Worm (Caenorhabditis elegans) whole organism, L4 larva: ENCODE results near the gene C50F4.9.

Experiments
- T20F7.1 ChIP-seq: fragments of 200-800 bp; sonication (Bioruptor generic); optimal IDR thresholded peaks from 2 replicates; lab custom pipeline; 2018; ENCODE audit warnings: mild to moderate bottlenecking, missing genetic modification characterization, missing compliant biosample characterization
- aha-1 ChIP-seq: fragments of 150-350 bp; peaks from one replicate; lab custom pipeline; 2014; ENCODE audit warnings: missing biosample characterization, missing genetic modification characterization
- fos-1 ChIP-seq: fragments of 150-350 bp; optimal IDR thresholded peaks from 2 replicates; lab custom pipeline; 2014; ENCODE audit warnings: missing biosample characterization, missing genetic modification characterization
- hlh-11 ChIP-seq: fragments of 200-800 bp; sonication (Bioruptor generic); optimal IDR thresholded peaks from 2 replicates; lab custom pipeline; 2018; ENCODE audit warnings: mild to moderate bottlenecking, missing genetic modification characterization, missing compliant biosample characterization
- hmg-1.1 ChIP-seq: fragments of 200-800 bp; sonication (Bioruptor generic); IDR thresholded peaks from 2 replicates; pipeline ENCODE4 v1.3.6; 2022; ENCODE audit warnings: missing genetic modification reagents, missing genetic modification characterization, missing compliant biosample characterization
- lin-38 ChIP-seq: fragments of 200-800 bp; sonication (Bioruptor generic); IDR thresholded peaks from 2 replicates; pipeline ENCODE4 v1.3.6; 2022; ENCODE audit warnings: missing genetic modification reagents, missing genetic modification characterization, missing compliant biosample characterization
- lsy-2 ChIP-seq, 2 experiments: fragments of 150-350 bp in 1 of 2; sonication (generic microtip) in 1 of 2; optimal IDR thresholded peaks; 2 replicates each; lab custom pipeline; 2014 to 2017; ENCODE audit warnings: missing biosample characterization in 2 of 2, missing genetic modification characterization in 2 of 2
- mxl-2 ChIP-seq: fragments of 200-800 bp; sonication (Bioruptor generic); conservative IDR thresholded peaks from 2 replicates; pipeline ENCODE4 v1.3.6; 2022; ENCODE audit warnings: missing genetic modification reagents, missing genetic modification characterization, missing compliant biosample characterization
- nhr-48 ChIP-seq: sonication (generic microtip); optimal IDR thresholded peaks from 2 replicates; lab custom pipeline; 2016; ENCODE audit warnings: mild to moderate bottlenecking, missing genetic modification characterization, missing compliant biosample characterization
- nhr-6 ChIP-seq: fragments of 150-350 bp; optimal IDR thresholded peaks from 2 replicates; lab custom pipeline; 2014; ENCODE audit warnings: missing biosample characterization, missing genetic modification characterization
- saeg-2 ChIP-seq: fragments of 200-800 bp; sonication (Bioruptor generic); IDR thresholded peaks from 2 replicates; pipeline ENCODE4 v1.3.6; 2022; ENCODE audit warnings: missing genetic modification reagents, missing genetic modification characterization, missing compliant biosample characterization
- set-16 ChIP-seq: fragments of 200-800 bp; sonication (Bioruptor generic); IDR thresholded peaks from 2 replicates; pipeline ENCODE4 v1.3.6; 2022; ENCODE audit warnings: missing genetic modification reagents, missing genetic modification characterization, missing compliant biosample characterization
- spr-3 ChIP-seq: fragments of 200-800 bp; sonication (Bioruptor generic); optimal IDR thresholded peaks from 2 replicates; lab custom pipeline; 2018; ENCODE audit warnings: mild to moderate bottlenecking, missing genetic modification characterization, missing compliant biosample characterization
- unc-39 ChIP-seq: sonication (generic microtip); optimal IDR thresholded peaks from 2 replicates; lab custom pipeline; 2017; ENCODE audit warnings: missing biosample characterization, missing genetic modification characterization
- unc-62 ChIP-seq, 3 experiments: fragments of 150-350 bp in 1 of 3; sonication (generic microtip); optimal IDR thresholded peaks in 2 of 3; peaks in 1 of 3; 1 replicate in 1 of 3; 2 replicates in 2 of 3; lab custom pipeline; 2014 to 2017; ENCODE audit warnings: missing biosample characterization in 3 of 3, missing genetic modification characterization in 3 of 3, missing genetic modification reagents in 3 of 3, missing genotype in 1 of 3
- zip-11 ChIP-seq: fragments of 200-800 bp; sonication (Bioruptor generic); IDR thresholded peaks from 2 replicates; pipeline ENCODE4 v1.3.6; 2022; ENCODE audit warnings: missing genetic modification characterization, missing compliant biosample characterization
- zip-2 ChIP-seq: fragments of 150-350 bp; optimal IDR thresholded peaks from 2 replicates; lab custom pipeline; 2014; ENCODE audit warnings: missing biosample characterization, missing genetic modification characterization

Gene C50F4.9

DNA sequence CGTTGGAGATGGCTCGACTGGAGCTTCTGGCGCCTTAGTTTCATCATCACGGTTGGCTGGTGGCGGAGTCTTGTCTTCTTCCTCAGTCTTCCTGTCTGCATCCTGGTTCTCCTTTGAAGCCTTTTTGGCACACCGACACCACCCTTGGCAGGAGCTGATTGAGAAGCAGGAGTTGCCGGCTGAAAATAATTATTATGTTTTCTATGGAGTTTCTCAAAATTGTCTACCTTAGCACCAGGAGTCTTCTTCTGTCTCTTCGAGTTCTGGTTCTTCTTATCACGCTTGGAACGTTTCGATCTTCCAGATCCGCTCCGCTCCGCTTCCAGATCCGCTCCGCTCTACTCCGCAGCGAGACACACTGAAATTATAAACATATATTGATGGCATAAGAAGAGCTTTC, 43.4 kb downstream of the C50F4.9 start, which contains the start of gene K06A4.6:
Gene K06A4.6, minus strand, starts transcription at position 101 of the 400 bp plus-strand sequence.
- peak; percentile 43; the same call in 1 of the 2 replicates for TF ChIP-seq set-16 (GFP tag; lab: Robert Waterston, UW)
- peak; percentile 43 for TF ChIP-seq aha-1 (tag; lab: Kevin White, UChicago)
- TF ChIP-seq zip-11: no peak

DNA sequence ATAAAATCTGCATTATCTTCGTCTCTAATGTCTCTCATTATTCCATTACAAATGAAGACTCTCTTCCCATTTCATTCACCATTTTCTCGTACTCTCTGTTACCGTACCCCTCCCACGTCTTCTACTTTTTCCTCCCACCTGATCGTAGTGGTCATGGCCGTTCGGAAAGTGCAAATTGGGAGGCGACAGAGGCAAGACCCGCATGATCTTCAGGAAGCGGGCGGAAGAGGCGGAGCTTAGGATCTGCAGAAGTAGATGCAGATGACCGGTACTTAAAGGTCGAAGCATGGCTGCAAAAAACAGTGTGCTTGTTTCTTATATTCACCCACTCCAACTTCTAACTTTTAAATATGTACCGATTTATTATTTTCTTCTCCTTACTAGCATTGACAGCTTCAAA, 46.1 kb downstream of the C50F4.9 start, which contains the start of gene nas-3:
Gene nas-3, plus strand, starts transcription at position 301 of the 400 bp plus-strand sequence.
- TF ChIP-seq unc-62 (GFP tag; optimal IDR thresholded peaks at IDR 0.05 in 1 of 2; lab: Kevin White, UChicago) (peak in 1 of 2 experiments; percentile 46), unc-62 (tag; optimal IDR thresholded peaks at IDR 0.05; lab: Kevin White, UChicago) (no peak), T20F7.1 (GFP tag; lab: Kevin White, UChicago) (no peak)

DNA sequence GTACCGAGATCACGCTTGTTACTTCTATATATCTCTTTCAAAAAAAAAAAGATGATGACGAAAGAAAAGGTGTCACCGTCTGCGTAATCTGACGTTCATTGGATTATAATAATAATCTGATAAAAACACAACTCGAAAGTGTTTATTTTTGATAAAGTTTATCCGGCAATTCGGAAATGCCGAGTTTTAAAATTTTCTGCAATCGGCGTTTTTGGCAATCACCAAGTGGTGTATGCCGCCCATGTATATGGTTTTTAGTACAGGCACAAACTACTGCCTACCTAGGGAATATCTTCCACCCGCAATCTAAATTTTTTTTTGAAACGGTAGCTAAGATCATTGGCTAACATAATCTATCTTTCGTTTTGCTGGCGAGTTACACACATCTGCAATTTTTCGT, 50.1 kb downstream of the C50F4.9 start:
- no peak for TF ChIP-seq fos-1 (tag; lab: Kevin White, UChicago)
- TF ChIP-seq nhr-6 (tag; lab: Kevin White, UChicago): no peak
- no peak for TF ChIP-seq hlh-11 (tag; lab: Kevin White, UChicago)
- no peak for TF ChIP-seq zip-2 (tag; lab: Kevin White, UChicago)
- TF ChIP-seq unc-39 (tag; lab: Kevin White, UChicago): no peak
- TF ChIP-seq hmg-1.1 (GFP tag; lab: Robert Waterston, UW): no peak
- no peak for TF ChIP-seq saeg-2 (GFP tag; lab: Robert Waterston, UW)
- TF ChIP-seq mxl-2 (GFP tag; lab: Robert Waterston, UW): no peak
- TF ChIP-seq nhr-48 (tag; lab: Kevin White, UChicago): no peak
- TF ChIP-seq lsy-2 (tag; optimal IDR thresholded peaks at IDR 0.05; lab: Kevin White, UChicago): no peak
- TF ChIP-seq spr-3 (GFP tag; lab: Kevin White, UChicago): no peak
- TF ChIP-seq lin-38 (GFP tag; lab: Robert Waterston, UW): no peak
